Fruit fly (Drosophila melanogaster) whole organism, adult: ENCODE results near the gene Hsp23.

ENCODE experiments used
- CG14711 ChIP-seq: fragments of 200-800 bp; sonication (Bioruptor generic); optimal IDR thresholded peaks from 2 replicates; lab custom pipeline; 2018; ENCODE audit warnings: missing biosample characterization, mild to moderate bottlenecking, missing genetic modification characterization, moderate library complexity
- CG33017 ChIP-seq: fragments of 200-800 bp; sonication (Bioruptor generic); optimal IDR thresholded peaks from 2 replicates; lab custom pipeline; 2018; ENCODE audit warnings: missing biosample characterization, mild to moderate bottlenecking, missing genetic modification characterization, moderate library complexity
- CG7101 ChIP-seq: fragments of 200-800 bp; sonication (Bioruptor generic); optimal IDR thresholded peaks from 2 replicates; lab custom pipeline; 2018; ENCODE audit warnings: missing biosample characterization, mild to moderate bottlenecking, missing genetic modification characterization, moderate library complexity
- Crg-1 ChIP-seq: fragments of 200-800 bp; sonication (Bioruptor generic); optimal IDR thresholded peaks from 2 replicates; lab custom pipeline; 2016; ENCODE audit warnings: missing biosample characterization, missing genetic modification characterization
- tj ChIP-seq: fragments of 200-800 bp; sonication (Bioruptor generic); optimal IDR thresholded peaks from 3 replicates; lab custom pipeline; 2017; ENCODE audit warnings: missing biosample characterization, mild to moderate bottlenecking, missing genetic modification characterization, moderate library complexity
- toe ChIP-seq: fragments of 200-800 bp; sonication (Bioruptor generic); optimal IDR thresholded peaks from 2 replicates; lab custom pipeline; 2016; ENCODE audit warnings: missing biosample characterization, missing genetic modification characterization

DNA sequence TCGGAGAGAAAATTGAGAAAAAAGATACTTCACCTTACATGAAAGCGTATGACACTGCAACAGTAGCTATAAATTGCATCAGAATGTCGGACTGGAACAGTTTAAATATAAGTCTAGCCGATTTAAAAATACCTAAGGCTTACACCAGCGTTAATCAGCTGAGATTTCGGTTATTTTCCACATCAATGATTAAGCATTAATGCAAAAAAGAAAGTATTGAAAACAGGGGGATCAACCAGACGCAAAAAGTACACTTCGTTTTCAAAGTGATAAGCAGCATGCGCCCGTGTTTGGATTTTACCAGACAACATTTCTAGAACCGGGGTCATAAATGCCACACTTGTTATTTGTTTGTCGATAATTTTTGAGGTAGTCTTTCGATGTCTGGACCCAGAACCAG is 40.5 kb downstream of the Hsp23 start:
- TF ChIP-seq CG7101 (tag; lab: Kevin White, UChicago) (no peak), Crg-1 (GFP tag; lab: Kevin White, UChicago) (no peak), toe (GFP tag; lab: Kevin White, UChicago) (no peak), CG14711 (tag; lab: Kevin White, UChicago) (no peak), CG33017 (tag; lab: Kevin White, UChicago) (no peak), tj (GFP tag; lab: Kevin White, UChicago) (no peak)
